Fruit fly (Drosophila melanogaster): ENCODE measurements around the gene CG1571.
A peak's percentile ranks its signal among the peaks of the same experiment; 100 is the strongest.

dm6 chrX:8060921-8061270 is 14.8 kb upstream of the CG1571 start:
- TF ChIP-seq inv (GFP tag; IDR thresholded peaks at IDR 0.05; ENCODE audit: partially characterized antibody) (no peak), CG3281 (GFP tag; optimal IDR thresholded peaks at IDR 0.05) (no peak), corto (GFP tag; optimal IDR thresholded peaks at IDR 0.05) (no peak), sd (tag; optimal IDR thresholded peaks at IDR 0.05) (peak; percentile 59)
